Fruit fly (Drosophila melanogaster) whole organism, embryonic: ENCODE results near the gene velo.

Source experiments
- CG10366 ChIP-seq: fragments of 200-800 bp; sonication (Bioruptor generic); IDR thresholded peaks from 2 replicates; pipeline ENCODE4 v1.3.6; 2022; ENCODE audit warnings: missing biosample characterization, missing genetic modification characterization
- CG10654 ChIP-seq: fragments of 200-800 bp; sonication (Bioruptor generic); optimal IDR thresholded peaks from 2 replicates; lab custom pipeline; 2016; ENCODE audit warnings: missing biosample characterization, missing genetic modification characterization
- CG10959 ChIP-seq: fragments of 200-800 bp; sonication (Bioruptor generic); IDR thresholded peaks from 2 replicates; pipeline ENCODE4 v1.3.6; 2022; ENCODE audit warnings: missing biosample characterization, missing genetic modification characterization
- CG11085 ChIP-seq: fragments of 200-800 bp; sonication (Bioruptor generic); IDR thresholded peaks from 2 replicates; pipeline ENCODE4 v1.3.6; 2022; ENCODE audit warnings: missing biosample characterization, missing genetic modification characterization
- CG12236 ChIP-seq: fragments of 200-800 bp; sonication (Bioruptor generic); optimal IDR thresholded peaks from 2 replicates; lab custom pipeline; 2016; ENCODE audit warnings: missing biosample characterization, missing genetic modification characterization
- CG12391 ChIP-seq: fragments of 200-800 bp; sonication (Bioruptor generic); optimal IDR thresholded peaks from 3 replicates; lab custom pipeline; 2018; ENCODE audit warnings: missing biosample characterization, mild to moderate bottlenecking, missing genetic modification characterization, moderate library complexity
- CG12744 ChIP-seq: fragments of 200-800 bp; sonication (Bioruptor generic); optimal IDR thresholded peaks from 2 replicates; lab custom pipeline; 2016; ENCODE audit warnings: missing biosample characterization, missing genetic modification characterization
- CG14710 ChIP-seq: fragments of 200-800 bp; sonication (Bioruptor generic); optimal IDR thresholded peaks from 3 replicates; lab custom pipeline; 2019; ENCODE audit warnings: missing biosample characterization, mild to moderate bottlenecking, missing genetic modification characterization, moderate library complexity
- CG15011 ChIP-seq: fragments of 200-800 bp; sonication (Bioruptor generic); optimal IDR thresholded peaks from 3 replicates; lab custom pipeline; 2018; ENCODE audit warnings: missing biosample characterization, mild to moderate bottlenecking, missing genetic modification characterization
- CG1647 ChIP-seq: fragments of 200-800 bp; sonication (Bioruptor generic); optimal IDR thresholded peaks from 3 replicates; lab custom pipeline; 2016; ENCODE audit warnings: missing biosample characterization, missing genetic modification characterization
- CG16815 ChIP-seq: fragments of 200-800 bp; sonication (Bioruptor generic); optimal IDR thresholded peaks from 3 replicates; lab custom pipeline; 2017; ENCODE audit warnings: missing biosample characterization, mild to moderate bottlenecking, missing genetic modification characterization
- CG2202 ChIP-seq: fragments of 200-800 bp; sonication (Bioruptor generic); optimal IDR thresholded peaks from 2 replicates; lab custom pipeline; 2018; ENCODE audit warnings: missing biosample characterization, mild to moderate bottlenecking, missing genetic modification characterization
- CG3281 ChIP-seq: fragments of 200-800 bp; sonication (Bioruptor generic); optimal IDR thresholded peaks from 3 replicates; lab custom pipeline; 2017; ENCODE audit warnings: missing biosample characterization, mild to moderate bottlenecking, missing genetic modification characterization
- CG3407 ChIP-seq: fragments of 200-800 bp; sonication (Bioruptor generic); optimal IDR thresholded peaks from 2 replicates; lab custom pipeline; 2018; ENCODE audit warnings: missing biosample characterization, mild to moderate bottlenecking, missing genetic modification characterization
- CG4707 ChIP-seq: fragments of 200-800 bp; sonication (Bioruptor generic); optimal IDR thresholded peaks from 2 replicates; lab custom pipeline; 2018; ENCODE audit warnings: missing biosample characterization, mild to moderate bottlenecking, missing genetic modification characterization, moderate library complexity
- CG4854 ChIP-seq: fragments of 200-800 bp; sonication (Bioruptor generic); optimal IDR thresholded peaks from 2 replicates; lab custom pipeline; 2016; ENCODE audit warnings: missing biosample characterization, missing genetic modification characterization, inconsistent platforms
- CG6689 ChIP-seq: fragments of 200-800 bp; sonication (Bioruptor generic); IDR thresholded peaks from 2 replicates; pipeline ENCODE4 v1.3.6; 2022; ENCODE audit warnings: missing biosample characterization, missing genetic modification characterization
- CG6765 ChIP-seq: fragments of 200-800 bp; sonication (Bioruptor generic); optimal IDR thresholded peaks from 3 replicates; lab custom pipeline; 2017; ENCODE audit warnings: missing biosample characterization, mild to moderate bottlenecking, missing genetic modification characterization
- CG7271 ChIP-seq: fragments of 200-800 bp; sonication (Bioruptor generic); optimal IDR thresholded peaks from 2 replicates; lab custom pipeline; 2018; ENCODE audit warnings: missing biosample characterization, mild to moderate bottlenecking, missing genetic modification characterization, moderate library complexity
- CHES-1-like ChIP-seq: fragments of 200-800 bp; sonication (Bioruptor generic); optimal IDR thresholded peaks from 2 replicates; lab custom pipeline; 2016; ENCODE audit warnings: missing biosample characterization, missing genetic modification characterization
- Camta ChIP-seq: fragments of 200-800 bp; sonication (Bioruptor generic); optimal IDR thresholded peaks from 2 replicates; lab custom pipeline; 2016; ENCODE audit warnings: missing biosample characterization, missing genetic modification characterization
- D19A ChIP-seq: fragments of 200-800 bp; optimal IDR thresholded peaks from 3 replicates; lab custom pipeline; 2019; ENCODE audit warnings: missing biosample characterization, mild to moderate bottlenecking, missing genetic modification characterization, moderate library complexity
- Dp ChIP-seq: fragments of 200-800 bp; sonication (Bioruptor generic); optimal IDR thresholded peaks from 2 replicates; lab custom pipeline; 2018; ENCODE audit warnings: missing biosample characterization, mild to moderate bottlenecking, missing genetic modification characterization, moderate library complexity
- Gug ChIP-seq: fragments of 200-800 bp; sonication (Bioruptor generic); IDR thresholded peaks from 4 replicates; pipeline ENCODE4 v1.3.6; 2022; ENCODE audit warnings: missing biosample characterization, missing genetic modification characterization
- Hr39 ChIP-seq: fragments of >200 bp; optimal IDR thresholded peaks from 2 replicates; lab custom pipeline; 2017
- Med ChIP-seq: fragments of 200-800 bp; sonication (Bioruptor generic); peaks from one replicate; lab custom pipeline; 2016; ENCODE audit warnings: missing biosample characterization, missing genetic modification characterization, mild to moderate bottlenecking, inconsistent platforms, moderate library complexity
- Mes4 ChIP-seq: fragments of 200-800 bp; sonication (Bioruptor generic); optimal IDR thresholded peaks from 2 replicates; lab custom pipeline; 2016; ENCODE audit warnings: missing biosample characterization, missing genetic modification characterization
- Side ChIP-seq: fragments of 200-800 bp; sonication (Bioruptor generic); optimal IDR thresholded peaks from 2 replicates; lab custom pipeline; 2016; ENCODE audit warnings: missing biosample characterization, missing genetic modification characterization
- Xbp1 ChIP-seq: fragments of 200-800 bp; sonication (Bioruptor generic); optimal IDR thresholded peaks from 3 replicates; lab custom pipeline; 2016; ENCODE audit warnings: missing biosample characterization, mild to moderate bottlenecking, missing genetic modification characterization
- ab ChIP-seq: fragments of 200-800 bp; sonication (Bioruptor generic); optimal IDR thresholded peaks from 2 replicates; lab custom pipeline; 2016; ENCODE audit warnings: missing biosample characterization, missing genetic modification characterization
- btn ChIP-seq: fragments of 200-800 bp; sonication (Bioruptor generic); optimal IDR thresholded peaks from 2 replicates; lab custom pipeline; 2016; ENCODE audit warnings: missing biosample characterization, missing genetic modification characterization
- crc ChIP-seq: fragments of 200-800 bp; sonication (Bioruptor generic); optimal IDR thresholded peaks from 2 replicates; lab custom pipeline; 2016; ENCODE audit warnings: missing biosample characterization, missing genetic modification characterization
- dm ChIP-seq: fragments of 200-800 bp; sonication (Bioruptor generic); optimal IDR thresholded peaks from 3 replicates; lab custom pipeline; 2016; ENCODE audit warnings: missing biosample characterization, missing genetic modification characterization
- dpn ChIP-seq, 2 experiments: fragments of 200-800 bp; sonication (Bioruptor generic); optimal IDR thresholded peaks; 3 replicates each; lab custom pipeline; 2016; ENCODE audit warnings: missing biosample characterization in 2 of 2, missing genetic modification characterization in 2 of 2
- emc ChIP-seq: fragments of 200-800 bp; sonication (Bioruptor generic); optimal IDR thresholded peaks from 2 replicates; lab custom pipeline; 2016; ENCODE audit warnings: missing biosample characterization, missing genetic modification characterization
- exex ChIP-seq: fragments of 200-800 bp; sonication (Bioruptor generic); optimal IDR thresholded peaks from 4 replicates; lab custom pipeline; 2018; ENCODE audit warnings: missing biosample characterization, mild to moderate bottlenecking, missing genetic modification characterization, moderate library complexity
- fd102C ChIP-seq: fragments of 200-800 bp; sonication (Bioruptor generic); optimal IDR thresholded peaks from 2 replicates; lab custom pipeline; 2018; ENCODE audit warnings: missing biosample characterization, mild to moderate bottlenecking, missing genetic modification characterization, moderate library complexity
- grau ChIP-seq: fragments of 200-800 bp; optimal IDR thresholded peaks from 3 replicates; lab custom pipeline; 2019; ENCODE audit warnings: missing biosample characterization, mild to moderate bottlenecking, missing genetic modification characterization, moderate library complexity
- lab ChIP-seq: fragments of 200-800 bp; sonication (Bioruptor generic); optimal IDR thresholded peaks from 3 replicates; lab custom pipeline; 2017; ENCODE audit warnings: missing biosample characterization, missing genetic modification characterization, mild to moderate bottlenecking, moderate library complexity, missing genetic modification reagents
- lbe ChIP-seq: fragments of 200-800 bp; sonication (Bioruptor generic); optimal IDR thresholded peaks from 2 replicates; lab custom pipeline; 2016; ENCODE audit warnings: missing biosample characterization, mild to moderate bottlenecking, missing genetic modification characterization
- mld ChIP-seq: fragments of 200-800 bp; sonication (Bioruptor generic); IDR thresholded peaks from 3 replicates; pipeline ENCODE4 v1.3.6; 2022; ENCODE audit warnings: missing biosample characterization, missing genetic modification characterization; ENCODE audit not compliant: partially characterized antibody
- nerfin-1 ChIP-seq: fragments of 200-800 bp; sonication (Bioruptor generic); optimal IDR thresholded peaks from 3 replicates; lab custom pipeline; 2019; ENCODE audit warnings: missing biosample characterization, mild to moderate bottlenecking, missing genetic modification characterization, moderate library complexity
- nerfin-2 ChIP-seq: fragments of 200-800 bp; sonication (Bioruptor generic); IDR thresholded peaks from 2 replicates; pipeline ENCODE4 v1.3.6; 2022; ENCODE audit warnings: missing biosample characterization, missing genetic modification characterization; ENCODE audit not compliant: partially characterized antibody
- pb ChIP-seq: fragments of 200-800 bp; sonication (Bioruptor generic); optimal IDR thresholded peaks from 3 replicates; lab custom pipeline; 2016; ENCODE audit warnings: missing biosample characterization, missing genetic modification characterization
- sima ChIP-seq: fragments of 200-800 bp; sonication (Bioruptor generic); optimal IDR thresholded peaks from 2 replicates; lab custom pipeline; 2016; ENCODE audit warnings: missing biosample characterization, missing genetic modification characterization
- slbo ChIP-seq: fragments of 200-800 bp; sonication (Bioruptor generic); IDR thresholded peaks from 2 replicates; pipeline ENCODE4 v1.3.6; 2022; ENCODE audit warnings: missing biosample characterization, missing genetic modification characterization
- slou ChIP-seq: fragments of 200-800 bp; sonication (Bioruptor generic); optimal IDR thresholded peaks from 3 replicates; lab custom pipeline; 2016; ENCODE audit warnings: missing biosample characterization, missing genetic modification characterization
- sr ChIP-seq: fragments of 200-800 bp; sonication (Bioruptor generic); IDR thresholded peaks from 3 replicates; pipeline ENCODE4 v1.3.6; 2022; ENCODE audit warnings: missing biosample characterization, missing genetic modification characterization
- unpg ChIP-seq: fragments of 200-800 bp; sonication (Bioruptor generic); optimal IDR thresholded peaks from 3 replicates; lab custom pipeline; 2018; ENCODE audit warnings: missing biosample characterization, mild to moderate bottlenecking, missing genetic modification characterization, moderate library complexity
- vvl ChIP-seq: fragments of 200-800 bp; sonication (Bioruptor generic); IDR thresholded peaks from 2 replicates; pipeline ENCODE4 v1.3.6; 2022; ENCODE audit warnings: missing biosample characterization, missing genetic modification characterization
- wek ChIP-seq: fragments of 200-800 bp; sonication (Bioruptor generic); optimal IDR thresholded peaks from 3 replicates; lab custom pipeline; 2018; ENCODE audit warnings: missing biosample characterization, mild to moderate bottlenecking, missing genetic modification characterization, moderate library complexity

The velo gene

DNA sequence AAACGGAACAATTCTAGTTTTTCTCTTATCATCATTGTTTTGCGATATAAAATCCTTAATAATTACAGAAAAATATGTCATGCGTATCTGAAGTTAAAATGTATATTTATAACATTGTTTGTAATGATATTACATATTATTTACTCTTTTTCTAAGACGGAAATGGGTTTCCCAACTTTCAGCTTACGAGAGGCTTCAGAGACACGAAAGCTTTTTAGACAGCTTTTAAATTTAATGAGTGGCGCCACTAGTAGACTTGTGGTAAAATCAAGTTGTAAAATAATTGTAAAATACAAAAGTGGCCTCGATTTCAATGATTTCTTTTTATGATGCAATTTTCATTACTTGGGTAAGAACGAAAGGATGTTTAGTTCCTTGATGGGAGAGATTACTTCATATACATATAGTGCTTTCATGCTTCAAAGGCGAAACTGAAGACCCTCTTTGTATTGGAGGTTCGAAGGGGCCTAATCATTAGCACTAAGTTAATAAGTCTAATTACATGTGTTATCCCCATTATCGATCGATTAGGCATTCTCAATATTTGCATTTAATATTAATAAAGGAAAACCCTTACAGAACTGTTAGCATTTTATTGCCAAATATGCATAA, 43.5 kb downstream of the velo start (continued):
- peak; percentile 18 for TF ChIP-seq CHES-1-like
- no peak for TF ChIP-seq D19A (tag; lab: Kevin White, UChicago)
- peak; percentile 82 for TF ChIP-seq CG4707 (GFP tag; lab: Kevin White, UChicago)
- peak; percentile 32 for TF ChIP-seq CG2202
- peak; percentile 94 for TF ChIP-seq vvl (GFP tag; lab: Robert Waterston, UW)
- TF ChIP-seq Med, result peak; percentile 97
- TF ChIP-seq wek, result peak; percentile 89
- TF ChIP-seq grau (tag; lab: Kevin White, UChicago), result peak; percentile 75
- peak; percentile 79 for TF ChIP-seq CG10366
- peak; percentile 26 for TF ChIP-seq CG12236
- TF ChIP-seq btn, result no peak
- peak; percentile 31 for TF ChIP-seq crc (GFP tag; lab: Kevin White, UChicago)
- peak; percentile 96 for TF ChIP-seq CG6765
- TF ChIP-seq mld (GFP tag; lab: Robert Waterston, UW), result no peak
- peak; percentile 71 for TF ChIP-seq exex (tag; lab: Kevin White, UChicago)
- TF ChIP-seq pb (GFP tag; lab: Kevin White, UChicago), result peak; percentile 74
- peak; percentile 30 for TF ChIP-seq CG16815 (GFP tag; lab: Kevin White, UChicago)
- peak; percentile 84 for TF ChIP-seq sr (GFP tag; lab: Robert Waterston, UW)
- peak; percentile 90 for TF ChIP-seq slbo
- TF ChIP-seq ab, result no peak
- no peak for TF ChIP-seq CG10959 (GFP tag; lab: Robert Waterston, UW)
- peak; percentile 84 for TF ChIP-seq nerfin-1 (tag; lab: Kevin White, UChicago)
- peak; percentile 90 for TF ChIP-seq unpg (GFP tag; lab: Kevin White, UChicago)
- peak; percentile 76 for TF ChIP-seq Side
- TF ChIP-seq CG15011 (GFP tag; lab: Kevin White, UChicago), result peak; percentile 87
- TF ChIP-seq CG3281 (GFP tag; lab: Kevin White, UChicago), result peak; percentile 94
- TF ChIP-seq CG4854 (GFP tag; lab: Kevin White, UChicago), result peak; percentile 85
- no peak for TF ChIP-seq dm (GFP tag; lab: Kevin White, UChicago)
- peak; percentile 85 for TF ChIP-seq CG11085 (GFP tag; lab: Robert Waterston, UW)
- TF ChIP-seq nerfin-2 (GFP tag; lab: Robert Waterston, UW), result no peak
- peak; percentile 87 for TF ChIP-seq Xbp1 (GFP tag; lab: Kevin White, UChicago)
- TF ChIP-seq CG1647 (GFP tag; lab: Kevin White, UChicago), result peak; percentile 90
- TF ChIP-seq lbe, result peak; percentile 44
- peak; percentile 85 for TF ChIP-seq Gug (GFP tag; lab: Robert Waterston, UW)
- peak; percentile 64 for TF ChIP-seq Mes4 (GFP tag; lab: Kevin White, UChicago)
- TF ChIP-seq CG6689, result peak; percentile 41
- peak; percentile 82 for TF ChIP-seq CG7271
- peak; percentile 86 for TF ChIP-seq Camta
- peak; percentile 5 for TF ChIP-seq Dp (GFP tag; lab: Kevin White, UChicago)
- TF ChIP-seq CG3407 (GFP tag; lab: Kevin White, UChicago), result peak; percentile 88
- TF ChIP-seq emc (GFP tag; lab: Kevin White, UChicago), result peak; percentile 87
- TF ChIP-seq CG12744, result peak; percentile 81
- TF ChIP-seq lab, result peak; percentile 96
- TF ChIP-seq Hr39 (lab: Kevin White, UChicago), result no peak
- TF ChIP-seq CG10654 (GFP tag; lab: Kevin White, UChicago), result peak; percentile 92
- peak; percentile 26 for TF ChIP-seq CG14710 (tag; lab: Kevin White, UChicago)
- TF ChIP-seq CG12391, result peak; percentile 75
- TF ChIP-seq dpn (GFP tag; optimal IDR thresholded peaks at IDR 0.05; lab: Kevin White, UChicago), result peak; percentile 65 to 79
- TF ChIP-seq fd102C (GFP tag; lab: Kevin White, UChicago), result peak; percentile 26
- TF ChIP-seq sima, result peak; percentile 48
- peak; percentile 95 for TF ChIP-seq slou (GFP tag; lab: Kevin White, UChicago)
